Worm (Caenorhabditis elegans) whole organism, late embryonic: ENCODE measurements around the gene lir-1.
A peak's percentile ranks its signal among the peaks of the same experiment; 100 is the strongest.

Experiments used
- ama-1 ChIP-seq: fragments of 150-350 bp; optimal IDR thresholded peaks from 2 replicates; lab custom pipeline; 2014
- ceh-24 ChIP-seq: sonication (generic microtip); optimal IDR thresholded peaks from 2 replicates; lab custom pipeline; 2016; ENCODE audit warnings: mild to moderate bottlenecking, missing genetic modification characterization, missing compliant biosample characterization
- fkh-10 ChIP-seq: fragments of 150-350 bp; optimal IDR thresholded peaks from 2 replicates; lab custom pipeline; 2014; ENCODE audit warnings: missing biosample characterization, missing genetic modification reagents, missing genetic modification characterization
- hlh-30 ChIP-seq: sonication (generic microtip); optimal IDR thresholded peaks from 2 replicates; lab custom pipeline; 2017; ENCODE audit warnings: antibody characterized with exemption, missing genetic modification characterization, missing compliant biosample characterization; ENCODE audit not compliant: insufficient read depth
- nhr-232 ChIP-seq: sonication (generic microtip); optimal IDR thresholded peaks from 2 replicates; lab custom pipeline; 2016; ENCODE audit warnings: missing genetic modification characterization, missing compliant biosample characterization
- odd-2 ChIP-seq: sonication (generic microtip); optimal IDR thresholded peaks from 2 replicates; lab custom pipeline; 2017; ENCODE audit warnings: antibody characterized with exemption, mild to moderate bottlenecking, missing genetic modification characterization, missing compliant biosample characterization
- pha-2 ChIP-seq: sonication (generic microtip); optimal IDR thresholded peaks from 2 replicates; lab custom pipeline; 2017; ENCODE audit warnings: mild to moderate bottlenecking, missing genetic modification characterization, missing compliant biosample characterization
- unc-55 ChIP-seq: sonication (generic microtip); optimal IDR thresholded peaks from 2 replicates; lab custom pipeline; 2017; ENCODE audit warnings: missing biosample characterization, missing genetic modification reagents, missing genetic modification characterization

ce11 chrII:7720479-7720878 is 48.7 kb downstream of the lir-1 start:
- no peak for TF ChIP-seq nhr-232 (tag; lab: Kevin White, UChicago)
- TF ChIP-seq unc-55, result peak; percentile 39
- no peak for TF ChIP-seq pha-2 (tag; lab: Kevin White, UChicago)
- no peak for TF ChIP-seq ama-1
- TF ChIP-seq fkh-10 (GFP tag; lab: Kevin White, UChicago), result no peak
- no peak for TF ChIP-seq ceh-24
- TF ChIP-seq hlh-30 (tag; lab: Kevin White, UChicago), result peak; percentile 42
- TF ChIP-seq odd-2 (tag; lab: Kevin White, UChicago), result no peak
